Fruit fly (Drosophila melanogaster): ENCODE measurements around the gene mol.

DNA sequence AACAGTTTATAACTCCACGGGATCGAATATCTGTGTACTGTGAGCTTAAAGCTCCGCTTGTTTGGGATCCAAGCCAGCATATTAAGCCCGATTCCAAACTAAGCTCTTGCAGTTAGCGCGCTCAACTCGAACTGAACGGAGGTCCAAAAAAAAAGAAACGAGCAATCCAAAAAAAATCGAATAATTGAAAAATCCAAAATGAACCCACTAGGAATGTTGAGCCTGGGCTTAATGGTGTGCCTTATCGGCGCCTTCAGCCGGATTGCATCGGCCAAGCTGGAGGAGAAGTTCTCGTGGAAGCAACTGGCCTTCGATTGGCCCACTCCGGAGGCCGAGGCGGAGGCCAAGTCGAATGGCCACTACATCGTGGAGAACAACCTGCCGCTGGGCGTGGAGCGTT lies 38.0 kb upstream of the mol start, which contains the start of gene yellow-c:
- TF ChIP-seq achi (GFP tag; optimal IDR thresholded peaks at IDR 0.05) (no peak), dac (GFP tag; optimal IDR thresholded peaks at IDR 0.05) (no peak), CG34406 (GFP tag; optimal IDR thresholded peaks at IDR 0.05) (no peak), CG6276 (GFP tag; optimal IDR thresholded peaks at IDR 0.05) (no peak), Lpt (GFP tag; optimal IDR thresholded peaks at IDR 0.05) (no peak), pdm3 (GFP tag; optimal IDR thresholded peaks at IDR 0.05) (no peak), Sox102F (GFP tag; optimal IDR thresholded peaks at IDR 0.05) (no peak), CG1621 (tag; optimal IDR thresholded peaks at IDR 0.05) (no peak), Blimp-1 (GFP tag; optimal IDR thresholded peaks at IDR 0.05) (no peak), ss (GFP tag; optimal IDR thresholded peaks at IDR 0.05) (no peak), topi (GFP tag; optimal IDR thresholded peaks at IDR 0.05) (no peak)

Data from whole organism, prepupa.